Worm (Caenorhabditis elegans) whole organism, early embryonic: ENCODE data around the gene tni-3.

Experiments
- ceh-36 ChIP-seq: sonication (generic microtip); optimal IDR thresholded peaks from 2 replicates; lab custom pipeline; 2016; ENCODE audit warnings: missing genetic modification characterization, inconsistent platforms, missing compliant biosample characterization
- ets-7 ChIP-seq: sonication (generic microtip); optimal IDR thresholded peaks from 2 replicates; lab custom pipeline; 2016; ENCODE audit warnings: missing genotype, missing genetic modification characterization, missing compliant biosample characterization
- hmg-4 ChIP-seq: fragments of 200-800 bp; sonication (Bioruptor generic); optimal IDR thresholded peaks from 2 replicates; lab custom pipeline; 2018; ENCODE audit warnings: mild to moderate bottlenecking, missing genetic modification characterization, missing compliant biosample characterization
- pes-1 ChIP-seq: fragments of 200-800 bp; sonication (Bioruptor generic); IDR thresholded peaks from 2 replicates; pipeline ENCODE4 v1.3.6; 2022; ENCODE audit warnings: missing genetic modification reagents, missing genetic modification characterization, missing compliant biosample characterization
- tra-4 ChIP-seq: sonication (generic microtip); optimal IDR thresholded peaks from 2 replicates; lab custom pipeline; 2017; ENCODE audit warnings: missing genetic modification characterization, missing compliant biosample characterization

DNA sequence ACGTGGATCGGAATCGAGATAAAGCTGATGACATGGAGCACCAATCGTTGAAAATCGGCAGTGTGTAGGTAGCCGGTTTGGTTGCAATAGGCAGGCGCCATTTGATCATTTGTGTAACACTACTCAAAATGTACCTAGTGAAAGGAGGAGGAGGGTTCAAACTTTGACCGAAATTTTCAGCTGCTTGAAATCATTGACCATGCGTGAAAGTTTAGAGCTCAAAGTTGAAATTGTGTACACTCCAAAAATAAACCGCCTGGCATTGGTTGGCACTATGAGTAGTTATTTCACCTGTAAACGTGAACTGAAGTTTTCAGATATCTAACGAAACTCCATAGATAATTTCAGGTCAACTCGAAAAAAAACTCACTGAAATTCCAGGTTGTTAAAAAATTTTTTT is 3.0 kb downstream of the tni-3 start, which contains the start of gene srh-215:
- TF ChIP-seq ceh-36 (tag; lab: Kevin White, UChicago) (no peak), ets-7 (no peak), pes-1 (GFP tag; lab: Robert Waterston, UW) (no peak), tra-4 (tag; lab: Kevin White, UChicago) (no peak), hmg-4 (GFP tag; lab: Kevin White, UChicago) (no peak)
